Worm (Caenorhabditis elegans) whole organism, late embryonic: Measurements from ENCODE around the gene F48F7.5.
A peak's percentile ranks its signal among the peaks of the same experiment; 100 is the strongest.

Source experiments
- F13H6.1 ChIP-seq: sonication (generic microtip); optimal IDR thresholded peaks from 2 replicates; lab custom pipeline; 2016; ENCODE audit warnings: missing genetic modification characterization, missing compliant biosample characterization
- K09A11.1 ChIP-seq: sonication (generic microtip); optimal IDR thresholded peaks from 2 replicates; lab custom pipeline; 2017; ENCODE audit warnings: antibody characterized with exemption, mild to moderate bottlenecking, missing genetic modification characterization, missing compliant biosample characterization; ENCODE audit not compliant: insufficient read depth
- T23F11.4 ChIP-seq: fragments of 200-800 bp; sonication (Bioruptor generic); optimal IDR thresholded peaks from 2 replicates; lab custom pipeline; 2018; ENCODE audit warnings: mild to moderate bottlenecking, missing genetic modification characterization, missing compliant biosample characterization
- ahr-1 ChIP-seq: sonication (generic microtip); optimal IDR thresholded peaks from 2 replicates; lab custom pipeline; 2016; ENCODE audit warnings: missing genetic modification characterization, missing compliant biosample characterization
- ceh-14 ChIP-seq: sonication (generic microtip); optimal IDR thresholded peaks from 2 replicates; lab custom pipeline; 2016; ENCODE audit warnings: missing genotype, missing genetic modification characterization, missing compliant biosample characterization
- ceh-18 ChIP-seq: sonication (generic microtip); optimal IDR thresholded peaks from 2 replicates; lab custom pipeline; 2016; ENCODE audit warnings: missing genetic modification characterization, missing compliant biosample characterization
- ceh-19 ChIP-seq: fragments of 200-800 bp; sonication (Bioruptor generic); optimal IDR thresholded peaks from 2 replicates; lab custom pipeline; 2018; ENCODE audit warnings: mild to moderate bottlenecking, missing genetic modification characterization, missing compliant biosample characterization
- ceh-24 ChIP-seq: sonication (generic microtip); optimal IDR thresholded peaks from 2 replicates; lab custom pipeline; 2016; ENCODE audit warnings: mild to moderate bottlenecking, missing genetic modification characterization, missing compliant biosample characterization
- ceh-30 ChIP-seq: fragments of 150-350 bp; optimal IDR thresholded peaks from 2 replicates; lab custom pipeline; 2014; ENCODE audit warnings: missing biosample characterization, missing genetic modification characterization
- ceh-6 ChIP-seq: fragments of 200-800 bp; sonication (Bioruptor generic); optimal IDR thresholded peaks from 2 replicates; lab custom pipeline; 2018; ENCODE audit warnings: mild to moderate bottlenecking, missing genetic modification characterization, missing compliant biosample characterization
- ceh-9 ChIP-seq: sonication (generic microtip); optimal IDR thresholded peaks from 2 replicates; lab custom pipeline; 2016; ENCODE audit warnings: mild to moderate bottlenecking, missing genetic modification characterization, inconsistent platforms, missing compliant biosample characterization
- dmd-4 ChIP-seq: sonication (generic microtip); optimal IDR thresholded peaks from 2 replicates; lab custom pipeline; 2016; ENCODE audit warnings: borderline replicate concordance, missing genetic modification characterization, missing compliant biosample characterization
- dve-1 ChIP-seq: sonication (generic microtip); optimal IDR thresholded peaks from 2 replicates; lab custom pipeline; 2017; ENCODE audit warnings: antibody characterized with exemption, mild to moderate bottlenecking, missing genetic modification characterization, missing compliant biosample characterization
- elt-4 ChIP-seq: sonication (generic microtip); optimal IDR thresholded peaks from 2 replicates; lab custom pipeline; 2016; ENCODE audit warnings: missing genetic modification characterization, missing compliant biosample characterization
- ets-4 ChIP-seq: sonication (generic microtip); optimal IDR thresholded peaks from 2 replicates; lab custom pipeline; 2016; ENCODE audit warnings: missing genetic modification characterization, missing compliant biosample characterization
- hlh-15 ChIP-seq: sonication (generic microtip); optimal IDR thresholded peaks from 2 replicates; lab custom pipeline; 2016; ENCODE audit warnings: missing genetic modification characterization, missing compliant biosample characterization
- hlh-8 ChIP-seq: sonication (generic microtip); optimal IDR thresholded peaks from 2 replicates; lab custom pipeline; 2016; ENCODE audit warnings: missing genotype, missing genetic modification characterization, missing compliant biosample characterization
- lim-6 ChIP-seq: sonication (generic microtip); optimal IDR thresholded peaks from 2 replicates; lab custom pipeline; 2016; ENCODE audit warnings: missing genetic modification characterization, missing compliant biosample characterization
- lin-11 ChIP-seq: fragments of 200-800 bp; sonication (Bioruptor generic); optimal IDR thresholded peaks from 2 replicates; lab custom pipeline; 2018; ENCODE audit warnings: mild to moderate bottlenecking, missing genetic modification characterization, missing compliant biosample characterization
- madf-2 ChIP-seq: sonication (generic microtip); optimal IDR thresholded peaks from 2 replicates; lab custom pipeline; 2017; ENCODE audit warnings: missing genetic modification characterization, missing compliant biosample characterization
- mec-3 ChIP-seq: sonication (generic microtip); optimal IDR thresholded peaks from 2 replicates; lab custom pipeline; 2016; ENCODE audit warnings: borderline replicate concordance, missing genetic modification characterization, missing compliant biosample characterization
- nfya-1 ChIP-seq: sonication (generic microtip); optimal IDR thresholded peaks from 2 replicates; lab custom pipeline; 2017; ENCODE audit warnings: missing genetic modification characterization, mild to moderate bottlenecking, missing compliant biosample characterization, antibody characterized with exemption, moderate library complexity
- nhr-11 ChIP-seq: fragments of 150-350 bp; optimal IDR thresholded peaks from 2 replicates; lab custom pipeline; 2014; ENCODE audit warnings: missing biosample characterization, missing genetic modification characterization
- nhr-232 ChIP-seq: sonication (generic microtip); optimal IDR thresholded peaks from 2 replicates; lab custom pipeline; 2016; ENCODE audit warnings: missing genetic modification characterization, missing compliant biosample characterization
- pag-3 ChIP-seq: sonication (generic microtip); optimal IDR thresholded peaks from 2 replicates; lab custom pipeline; 2016; ENCODE audit warnings: missing compliant biosample characterization, missing genetic modification characterization, borderline replicate concordance
- pha-2 ChIP-seq: sonication (generic microtip); optimal IDR thresholded peaks from 2 replicates; lab custom pipeline; 2017; ENCODE audit warnings: mild to moderate bottlenecking, missing genetic modification characterization, missing compliant biosample characterization
- pha-4 ChIP-seq: fragments of 150-350 bp; optimal IDR thresholded peaks from 2 replicates; lab custom pipeline; 2018; ENCODE audit warnings: missing biosample characterization, missing genetic modification reagents, missing genetic modification characterization
- pqm-1 ChIP-seq: sonication (generic microtip); optimal IDR thresholded peaks from 2 replicates; lab custom pipeline; 2016; ENCODE audit warnings: missing genetic modification characterization, missing compliant biosample characterization
- ref-2 ChIP-seq: sonication (generic microtip); optimal IDR thresholded peaks from 2 replicates; lab custom pipeline; 2016; ENCODE audit warnings: missing genetic modification characterization, missing compliant biosample characterization
- rnt-1 ChIP-seq: sonication (generic microtip); optimal IDR thresholded peaks from 2 replicates; lab custom pipeline; 2016; ENCODE audit warnings: missing genetic modification characterization, missing compliant biosample characterization
- tbx-2 ChIP-seq: sonication (generic microtip); optimal IDR thresholded peaks from 2 replicates; lab custom pipeline; 2016; ENCODE audit warnings: missing genetic modification characterization, missing compliant biosample characterization
- tbx-7 ChIP-seq: sonication (generic microtip); optimal IDR thresholded peaks from 2 replicates; lab custom pipeline; 2016; ENCODE audit warnings: missing genotype, missing genetic modification characterization, missing compliant biosample characterization
- unc-42 ChIP-seq: sonication (generic microtip); optimal IDR thresholded peaks from 2 replicates; lab custom pipeline; 2016; ENCODE audit warnings: missing genotype, missing genetic modification characterization, missing compliant biosample characterization
- unc-55 ChIP-seq: sonication (generic microtip); optimal IDR thresholded peaks from 2 replicates; lab custom pipeline; 2017; ENCODE audit warnings: missing biosample characterization, missing genetic modification reagents, missing genetic modification characterization
- unc-86 ChIP-seq: sonication (generic microtip); optimal IDR thresholded peaks from 2 replicates; lab custom pipeline; 2016; ENCODE audit warnings: missing genetic modification characterization, missing compliant biosample characterization
- ztf-16 ChIP-seq: sonication (generic microtip); optimal IDR thresholded peaks from 2 replicates; lab custom pipeline; 2017; ENCODE audit warnings: missing genetic modification characterization, missing compliant biosample characterization

Gene F48F7.5

ce11 chrX:14000198-14000748 is 24.8 kb downstream of the F48F7.5 start:
- TF ChIP-seq nhr-11 (tag; lab: Kevin White, UChicago) = no peak
- TF ChIP-seq lin-11 (tag; lab: Kevin White, UChicago) = no peak
- TF ChIP-seq unc-86 = no peak
- no peak for TF ChIP-seq ceh-9 (tag; lab: Kevin White, UChicago)
- no peak for TF ChIP-seq nhr-232 (tag; lab: Kevin White, UChicago)
- TF ChIP-seq ets-4 = no peak

ce11 chrX:14001494-14001974 is 26.1 kb downstream of the F48F7.5 start, which contains the start of gene cytb-5.1:
cytb-5.1 (plus strand) TSS chrX:14001924.
- peak; percentile 7 for TF ChIP-seq tbx-2 (tag; lab: Kevin White, UChicago)
- no peak for TF ChIP-seq hlh-15 (tag; lab: Kevin White, UChicago)

DNA sequence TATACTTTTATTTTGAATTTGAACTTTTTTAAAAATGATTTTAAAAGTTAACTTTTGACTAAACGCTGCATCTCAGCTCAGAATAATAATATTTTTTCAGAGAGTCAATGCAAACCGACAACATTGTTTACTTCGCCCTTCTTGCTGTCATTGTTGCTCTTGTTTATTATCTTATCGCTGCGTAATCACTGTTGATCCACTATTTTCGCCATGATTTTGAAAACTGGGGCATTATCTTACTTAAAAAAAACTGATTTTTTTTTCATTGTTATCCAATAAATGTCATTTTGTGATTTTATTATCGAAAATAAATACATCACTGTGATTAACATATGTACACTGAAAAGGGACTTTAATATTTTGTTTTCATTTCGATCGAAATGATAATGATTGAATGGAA is 27.3 kb downstream of the F48F7.5 start:
- no peak for TF ChIP-seq ceh-18 (tag; lab: Kevin White, UChicago)
- no peak for TF ChIP-seq lim-6
- no peak for TF ChIP-seq mec-3 (tag; lab: Kevin White, UChicago)
- TF ChIP-seq ceh-14 (tag; lab: Kevin White, UChicago) = no peak
- no peak for TF ChIP-seq pha-4 (tag; lab: Kevin White, UChicago)
- no peak for TF ChIP-seq ceh-6 (GFP tag; lab: Kevin White, UChicago)
- no peak for TF ChIP-seq ref-2 (tag; lab: Kevin White, UChicago)
- TF ChIP-seq K09A11.1 = no peak
- no peak for TF ChIP-seq hlh-8 (tag; lab: Kevin White, UChicago)
- TF ChIP-seq nhr-11 (tag; lab: Kevin White, UChicago) = no peak
- no peak for TF ChIP-seq elt-4 (tag; lab: Kevin White, UChicago)
- no peak for TF ChIP-seq ceh-30 (tag; lab: Kevin White, UChicago)
- TF ChIP-seq pag-3 (tag; lab: Kevin White, UChicago) = no peak

DNA sequence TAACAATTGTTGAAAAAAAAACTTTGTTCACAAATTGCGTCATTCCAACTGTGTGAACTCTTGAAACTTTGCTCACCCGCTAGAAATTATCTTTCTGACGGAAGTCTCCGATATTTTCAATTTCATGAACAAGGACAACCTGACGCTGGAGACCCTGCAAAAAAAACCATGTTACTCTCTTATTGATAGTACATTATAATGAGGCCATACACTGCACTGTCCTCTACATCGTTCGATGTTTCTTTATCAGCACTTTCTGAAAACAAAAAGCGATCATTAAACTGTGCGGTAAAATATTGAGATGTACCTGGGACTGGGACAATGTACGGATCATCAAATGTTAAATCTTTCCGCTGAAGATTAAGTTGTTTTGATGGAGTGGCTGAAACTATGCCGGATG is 28.1 kb downstream of the F48F7.5 start:
- TF ChIP-seq T23F11.4 (no peak), pha-2 (tag; lab: Kevin White, UChicago) (no peak), lim-6 (no peak), mec-3 (tag; lab: Kevin White, UChicago) (no peak), tbx-7 (tag; lab: Kevin White, UChicago) (no peak)

- TF ChIP-seq ahr-1 (tag; lab: Kevin White, UChicago) (no peak), madf-2 (tag; lab: Kevin White, UChicago) (no peak), ceh-24 (tag; lab: Kevin White, UChicago) (no peak), mec-3 (tag; lab: Kevin White, UChicago) (no peak), K09A11.1 (no peak), elt-4 (tag; lab: Kevin White, UChicago) (no peak), F13H6.1 (no peak), lim-6 (no peak), ztf-16 (no peak)
Observed at ce11 chrX:14008130-14008529, 32.7 kb downstream of the F48F7.5 start.

- TF ChIP-seq ceh-14 (tag; lab: Kevin White, UChicago) (no peak), nhr-232 (tag; lab: Kevin White, UChicago) (no peak), pqm-1 (tag; lab: Kevin White, UChicago) (no peak)
Observed at ce11 chrX:14012417-14012816, 37.0 kb downstream of the F48F7.5 start, which contains the start of gene tbc-19. tbc-19 (minus strand) TSS chrX:14012517.

- TF ChIP-seq ceh-30 (tag; lab: Kevin White, UChicago) = no peak
- TF ChIP-seq F13H6.1 = no peak
- no peak for TF ChIP-seq dve-1 (tag; lab: Kevin White, UChicago)
- TF ChIP-seq ceh-6 (GFP tag; lab: Kevin White, UChicago) = no peak
- no peak for TF ChIP-seq ceh-9 (tag; lab: Kevin White, UChicago)
- TF ChIP-seq tbx-7 (tag; lab: Kevin White, UChicago) = no peak
- TF ChIP-seq nhr-11 (tag; lab: Kevin White, UChicago) = no peak
- no peak for TF ChIP-seq rnt-1
- TF ChIP-seq ceh-19 (GFP tag; lab: Kevin White, UChicago) = no peak
- no peak for TF ChIP-seq unc-55 (GFP tag; lab: Kevin White, UChicago)
- TF ChIP-seq madf-2 (tag; lab: Kevin White, UChicago) = no peak
- TF ChIP-seq unc-86 = no peak
- TF ChIP-seq ahr-1 (tag; lab: Kevin White, UChicago) = no peak
- no peak for TF ChIP-seq ceh-18 (tag; lab: Kevin White, UChicago)
- no peak for TF ChIP-seq nfya-1 (tag; lab: Kevin White, UChicago)
- TF ChIP-seq unc-42 (tag; lab: Kevin White, UChicago) = no peak
- TF ChIP-seq dmd-4 (tag; lab: Kevin White, UChicago) = no peak
Observed at ce11 chrX:14015366-14015765, 39.9 kb downstream of the F48F7.5 start, which contains the start of gene C04C11.25. C04C11.25 (minus strand) TSS chrX:14015466.
